Fruit fly (Drosophila melanogaster) whole organism, embryonic: ENCODE results near the gene Irbp18.
A peak's percentile ranks its signal among the peaks of the same experiment; 100 is the strongest.

ENCODE experiments used
- Antp ChIP-seq: fragments of 200-800 bp; sonication (Bioruptor generic); optimal IDR thresholded peaks from 3 replicates; lab custom pipeline; 2016; ENCODE audit warnings: missing biosample characterization, missing genetic modification characterization
- Blimp-1 ChIP-seq: fragments of 200-800 bp; sonication (Bioruptor generic); optimal IDR thresholded peaks from 3 replicates; lab custom pipeline; 2018; ENCODE audit warnings: missing biosample characterization, missing genetic modification characterization, mild to moderate bottlenecking, moderate library complexity, missing genetic modification reagents
- CG14860 ChIP-seq: fragments of 200-800 bp; sonication (Bioruptor generic); IDR thresholded peaks from 3 replicates; pipeline ENCODE4 v1.3.6; 2022; ENCODE audit warnings: missing biosample characterization, missing genetic modification characterization; ENCODE audit not compliant: partially characterized antibody
- CG15073 ChIP-seq: fragments of 200-800 bp; sonication (Bioruptor generic); optimal IDR thresholded peaks from 2 replicates; lab custom pipeline; 2016; ENCODE audit warnings: missing biosample characterization, missing genetic modification characterization
- CG15269 ChIP-seq: fragments of 200-800 bp; sonication (Bioruptor generic); optimal IDR thresholded peaks from 2 replicates; lab custom pipeline; 2018; ENCODE audit warnings: missing biosample characterization, mild to moderate bottlenecking, missing genetic modification characterization, moderate library complexity
- CG16863 ChIP-seq: fragments of 200-800 bp; sonication (Bioruptor generic); optimal IDR thresholded peaks from 3 replicates; lab custom pipeline; 2016; ENCODE audit warnings: missing biosample characterization, missing genetic modification characterization
- CG17359 ChIP-seq: fragments of 200-800 bp; sonication (Bioruptor generic); optimal IDR thresholded peaks from 3 replicates; lab custom pipeline; 2018; ENCODE audit warnings: missing biosample characterization, mild to moderate bottlenecking, missing genetic modification characterization, moderate library complexity
- CG1832 ChIP-seq: fragments of 200-800 bp; sonication (Bioruptor generic); optimal IDR thresholded peaks from 2 replicates; lab custom pipeline; 2017; ENCODE audit warnings: missing biosample characterization, mild to moderate bottlenecking, missing genetic modification characterization, inconsistent platforms
- CG18476 ChIP-seq: fragments of 200-800 bp; sonication (Bioruptor generic); optimal IDR thresholded peaks from 2 replicates; lab custom pipeline; 2016; ENCODE audit warnings: missing biosample characterization, mild to moderate bottlenecking, missing genetic modification characterization
- CG32772 ChIP-seq: fragments of 200-800 bp; sonication (Bioruptor generic); IDR thresholded peaks from 2 replicates; pipeline ENCODE4 v1.3.6; 2022; ENCODE audit warnings: missing biosample characterization, missing genetic modification characterization
- CG34422 ChIP-seq: fragments of 200-800 bp; sonication (Bioruptor generic); IDR thresholded peaks from 3 replicates; pipeline ENCODE4 v1.3.6; 2022; ENCODE audit warnings: missing biosample characterization, missing genetic modification characterization
- CG4282 ChIP-seq: fragments of 200-800 bp; sonication (Bioruptor generic); optimal IDR thresholded peaks from 2 replicates; lab custom pipeline; 2016; ENCODE audit warnings: missing biosample characterization, missing genetic modification characterization
- CG7357 ChIP-seq: fragments of 200-800 bp; sonication (Bioruptor generic); IDR thresholded peaks from 3 replicates; pipeline ENCODE4 v1.3.6; 2022; ENCODE audit warnings: missing biosample characterization, missing genetic modification characterization
- CG7372 ChIP-seq: fragments of 200-800 bp; sonication (Bioruptor generic); IDR thresholded peaks from 2 replicates; pipeline ENCODE4 v1.3.6; 2022; ENCODE audit warnings: missing biosample characterization, missing genetic modification characterization
- CG7556 ChIP-seq: fragments of 200-800 bp; sonication (Bioruptor generic); optimal IDR thresholded peaks from 2 replicates; lab custom pipeline; 2017; ENCODE audit warnings: missing biosample characterization, mild to moderate bottlenecking, missing genetic modification characterization
- CG8290 ChIP-seq, 3 experiments: fragments of 200-800 bp; sonication (Bioruptor generic); optimal IDR thresholded peaks; 2 replicates each; lab custom pipeline; 2016 to 2019; ENCODE audit warnings: missing biosample characterization in 3 of 3, missing genetic modification characterization in 3 of 3, mild to moderate bottlenecking in 2 of 3, moderate library complexity in 1 of 3
- Dfd ChIP-seq, 2 experiments: fragments of >200 bp; optimal IDR thresholded peaks; 2 replicates each; lab custom pipeline; 2017; ENCODE audit warnings: missing biosample characterization in 2 of 2, missing genetic modification characterization in 2 of 2
- Doc2 ChIP-seq: fragments of 200-800 bp; sonication (Bioruptor generic); IDR thresholded peaks from 2 replicates; pipeline ENCODE4 v1.3.6; 2022; ENCODE audit warnings: missing biosample characterization, missing genetic modification characterization
- GATAe ChIP-seq: fragments of 200-800 bp; sonication (Bioruptor generic); conservative IDR thresholded peaks from 2 replicates; pipeline ENCODE4 v1.3.6; 2022; ENCODE audit warnings: missing biosample characterization, missing genetic modification characterization
- H2.0 ChIP-seq: fragments of 200-800 bp; sonication (Bioruptor generic); IDR thresholded peaks from 2 replicates; pipeline ENCODE4 v1.3.6; 2022; ENCODE audit warnings: missing biosample characterization, missing genetic modification characterization
- HLHmδ ChIP-seq: fragments of 200-800 bp; sonication (Bioruptor generic); optimal IDR thresholded peaks from 2 replicates; lab custom pipeline; 2018; ENCODE audit warnings: missing biosample characterization, mild to moderate bottlenecking, missing genetic modification characterization, moderate library complexity
- Hmx ChIP-seq: fragments of 200-800 bp; sonication (Bioruptor generic); optimal IDR thresholded peaks from 2 replicates; lab custom pipeline; 2016; ENCODE audit warnings: missing biosample characterization, missing genetic modification characterization
- Hr78 ChIP-seq, 2 experiments: fragments of 200-800 bp in 1 of 2; fragments of >200 bp in 1 of 2; sonication (Bioruptor generic) in 1 of 2; optimal IDR thresholded peaks; 2 replicates each; lab custom pipeline; 2017 to 2019; ENCODE audit warnings: missing biosample characterization in 2 of 2, missing genetic modification characterization in 2 of 2, mild to moderate bottlenecking in 1 of 2, moderate library complexity in 1 of 2
- MBD-R2 ChIP-seq: fragments of 200-800 bp; sonication (Bioruptor generic); IDR thresholded peaks from 2 replicates; pipeline ENCODE4 v1.3.6; 2022; ENCODE audit warnings: missing biosample characterization, missing genetic modification characterization
- Ravus ChIP-seq: fragments of 200-800 bp; sonication (Bioruptor generic); IDR thresholded peaks from 2 replicates; pipeline ENCODE4 v1.3.6; 2022; ENCODE audit warnings: missing biosample characterization, missing genetic modification characterization
- Trl ChIP-seq, 3 experiments: fragments of >200 bp in 2 of 3; fragments of 200-800 bp in 1 of 3; sonication (Bioruptor generic) in 1 of 3; optimal IDR thresholded peaks; 2 replicates in 1 of 3; 3 replicates in 2 of 3; lab custom pipeline; 2016 to 2017; ENCODE audit warnings: missing biosample characterization in 1 of 3, missing genetic modification characterization in 1 of 3
- Usf ChIP-seq: fragments of 200-800 bp; sonication (Bioruptor generic); optimal IDR thresholded peaks from 2 replicates; lab custom pipeline; 2017; ENCODE audit warnings: missing genotype, missing biosample characterization, missing genetic modification characterization
- abd-A ChIP-seq: fragments of 200-800 bp; sonication (Bioruptor generic); optimal IDR thresholded peaks from 3 replicates; lab custom pipeline; 2019; ENCODE audit warnings: missing biosample characterization, mild to moderate bottlenecking, missing genetic modification characterization, moderate library complexity
- amos ChIP-seq: fragments of 200-800 bp; sonication (Bioruptor generic); IDR thresholded peaks from 2 replicates; pipeline ENCODE4 v1.3.6; 2022; ENCODE audit warnings: missing biosample characterization, missing genetic modification characterization; ENCODE audit not compliant: partially characterized antibody
- bowl ChIP-seq: fragments of 200-800 bp; sonication (Bioruptor generic); IDR thresholded peaks from 2 replicates; pipeline ENCODE4 v1.3.6; 2022; ENCODE audit warnings: missing biosample characterization, missing genetic modification characterization
- ci ChIP-seq: fragments of 200-800 bp; sonication (Bioruptor generic); IDR thresholded peaks from 3 replicates; pipeline ENCODE4 v1.3.6; 2022; ENCODE audit warnings: missing biosample characterization, missing genetic modification characterization
- crol ChIP-seq: fragments of 200-800 bp; sonication (Bioruptor generic); IDR thresholded peaks from 2 replicates; pipeline ENCODE4 v1.3.6; 2022; ENCODE audit warnings: missing biosample characterization, missing genetic modification characterization
- gem ChIP-seq: fragments of 200-800 bp; sonication (Bioruptor generic); optimal IDR thresholded peaks from 2 replicates; lab custom pipeline; 2019; ENCODE audit warnings: missing biosample characterization, mild to moderate bottlenecking, missing genetic modification characterization, moderate library complexity
- grau ChIP-seq: fragments of 200-800 bp; optimal IDR thresholded peaks from 3 replicates; lab custom pipeline; 2019; ENCODE audit warnings: missing biosample characterization, mild to moderate bottlenecking, missing genetic modification characterization, moderate library complexity
- jing ChIP-seq: fragments of 200-800 bp; sonication (Bioruptor generic); optimal IDR thresholded peaks from 2 replicates; lab custom pipeline; 2018; ENCODE audit warnings: missing biosample characterization, mild to moderate bottlenecking, missing genetic modification characterization
- klu ChIP-seq: fragments of 200-800 bp; sonication (Bioruptor generic); IDR thresholded peaks from 2 replicates; pipeline ENCODE4 v1.3.6; 2022; ENCODE audit warnings: missing biosample characterization, missing genetic modification characterization
- mirr ChIP-seq: fragments of 200-800 bp; sonication (Bioruptor generic); optimal IDR thresholded peaks from 3 replicates; lab custom pipeline; 2018; ENCODE audit warnings: missing biosample characterization, mild to moderate bottlenecking, missing genetic modification characterization
- mld ChIP-seq: fragments of 200-800 bp; sonication (Bioruptor generic); IDR thresholded peaks from 3 replicates; pipeline ENCODE4 v1.3.6; 2022; ENCODE audit warnings: missing biosample characterization, missing genetic modification characterization; ENCODE audit not compliant: partially characterized antibody
- pan ChIP-seq, 4 experiments: fragments of >200 bp in 3 of 4; fragments of 200-800 bp in 1 of 4; sonication (Bioruptor generic) in 1 of 4; optimal IDR thresholded peaks in 3 of 4; IDR thresholded peaks in 1 of 4; 2 replicates each; pipeline versions ENCODE4 v1.3.6 to Lab custom; 2017 to 2022; ENCODE audit warnings: missing biosample characterization in 2 of 4, missing genetic modification characterization in 2 of 4, mixed read lengths in 1 of 4
- pnt ChIP-seq: fragments of 200-800 bp; sonication (Bioruptor generic); optimal IDR thresholded peaks from 3 replicates; lab custom pipeline; 2016; ENCODE audit warnings: missing biosample characterization, missing genetic modification characterization
- run ChIP-seq: fragments of 200-800 bp; sonication (Bioruptor generic); optimal IDR thresholded peaks from 3 replicates; lab custom pipeline; 2018; ENCODE audit warnings: missing biosample characterization, mild to moderate bottlenecking, missing genetic modification characterization
- sc ChIP-seq, 3 experiments: fragments of >200 bp in 2 of 3; fragments of 200-800 bp in 1 of 3; sonication (Bioruptor generic) in 1 of 3; optimal IDR thresholded peaks; 2 replicates in 2 of 3; 3 replicates in 1 of 3; lab custom pipeline; 2017; ENCODE audit warnings: mild to moderate bottlenecking in 1 of 3, missing biosample characterization in 1 of 3, missing genetic modification characterization in 1 of 3, missing genetic modification reagents in 1 of 3
- sqz ChIP-seq: fragments of 200-800 bp; sonication (Bioruptor generic); optimal IDR thresholded peaks from 3 replicates; lab custom pipeline; 2018; ENCODE audit warnings: missing biosample characterization, mild to moderate bottlenecking, missing genetic modification characterization
- tap ChIP-seq: fragments of 200-800 bp; optimal IDR thresholded peaks from 3 replicates; lab custom pipeline; 2019; ENCODE audit warnings: missing biosample characterization, mild to moderate bottlenecking, missing genetic modification characterization, moderate library complexity
- tup ChIP-seq: fragments of 200-800 bp; sonication (Bioruptor generic); optimal IDR thresholded peaks from 2 replicates; lab custom pipeline; 2016; ENCODE audit warnings: missing biosample characterization, mild to moderate bottlenecking, missing genetic modification characterization, moderate library complexity
- vvl ChIP-seq: fragments of 200-800 bp; sonication (Bioruptor generic); IDR thresholded peaks from 2 replicates; pipeline ENCODE4 v1.3.6; 2022; ENCODE audit warnings: missing biosample characterization, missing genetic modification characterization
- z ChIP-seq: fragments of 200-800 bp; sonication (Bioruptor generic); IDR thresholded peaks from 3 replicates; pipeline ENCODE4 v1.3.6; 2022; ENCODE audit warnings: missing biosample characterization, missing genetic modification characterization
- zfh2 ChIP-seq: fragments of 200-800 bp; sonication (Bioruptor generic); optimal IDR thresholded peaks from 2 replicates; lab custom pipeline; 2016; ENCODE audit warnings: missing biosample characterization, missing genetic modification characterization

The Irbp18 gene

dm6 chr3L:11047877-11048276, 50.1 kb downstream of the Irbp18 start (continued):
- TF ChIP-seq Hr78 (GFP tag; optimal IDR thresholded peaks at IDR 0.05; lab: Kevin White, UChicago) (no peak), H2.0 (GFP tag; lab: Robert Waterston, UW) (peak; percentile 67), CG7372 (GFP tag; lab: Robert Waterston, UW) (peak; percentile 99), Hmx (GFP tag; lab: Kevin White, UChicago) (no peak), tap (tag; lab: Kevin White, UChicago) (no peak), CG15073 (GFP tag; lab: Kevin White, UChicago) (no peak), CG8290 (GFP tag; optimal IDR thresholded peaks at IDR 0.05; lab: Kevin White, UChicago) (peak; percentile 48), CG8290 (tag; optimal IDR thresholded peaks at IDR 0.05; lab: Kevin White, UChicago) (peak; percentile 28 to 92), klu (GFP tag; lab: Robert Waterston, UW) (no peak), CG16863 (peak; percentile 81), tup (no peak), amos (peak; percentile 20; the same call in 1 of the 2 replicates), crol (GFP tag; lab: Robert Waterston, UW) (no peak; the same call in 1 of the 2 replicates), gem (tag; lab: Kevin White, UChicago) (peak; percentile 62), sqz (GFP tag; lab: Kevin White, UChicago) (peak; percentile 68), HLHmδ (peak; percentile 71), CG17359 (tag; lab: Kevin White, UChicago) (peak; percentile 80), MBD-R2 (GFP tag; lab: Robert Waterston, UW) (peak; percentile 30; the same call in 1 of the 2 replicates), Antp (peak; percentile 81), Blimp-1 (GFP tag; lab: Kevin White, UChicago) (peak; percentile 31), grau (peak; percentile 70), CG7556 (GFP tag; lab: Kevin White, UChicago) (no peak), CG15269 (tag; lab: Kevin White, UChicago) (peak; percentile 55), Ravus (GFP tag; lab: Robert Waterston, UW) (no peak), Dfd (GFP tag; optimal IDR thresholded peaks at IDR 0.05; lab: Kevin White, UChicago) (no peak), CG14860 (GFP tag; lab: Robert Waterston, UW) (no peak), abd-A (tag; lab: Kevin White, UChicago) (no peak), zfh2 (GFP tag; lab: Kevin White, UChicago) (no peak), CG1832 (GFP tag; lab: Kevin White, UChicago) (no peak), run (tag; lab: Kevin White, UChicago) (no peak), z (GFP tag; lab: Robert Waterston, UW) (peak; percentile 43; the same call in 1 of the 3 replicates), pnt (GFP tag; lab: Kevin White, UChicago) (peak; percentile 76), ci (peak; percentile 93), Usf (peak; percentile 25), Trl (optimal IDR thresholded peaks at IDR 0.05; lab: Kevin White, UChicago) (no peak), Trl (GFP tag; optimal IDR thresholded peaks at IDR 0.05; lab: Kevin White, UChicago) (peak; percentile 82), CG18476 (GFP tag; lab: Kevin White, UChicago) (peak; percentile 12), jing (GFP tag; lab: Kevin White, UChicago) (peak; percentile 45), sc (optimal IDR thresholded peaks at IDR 0.05; lab: Kevin White, UChicago) (no peak), sc (GFP tag; optimal IDR thresholded peaks at IDR 0.05; lab: Kevin White, UChicago) (peak; percentile 63), pan (optimal IDR thresholded peaks at IDR 0.05; lab: Kevin White, UChicago) (no peak), pan (GFP tag; optimal IDR thresholded peaks at IDR 0.05 in 1 of 2, IDR thresholded peaks at IDR 0.05 in 1 of 2) (peak in 1 of 2 experiments; percentile 75), CG4282 (GFP tag; lab: Kevin White, UChicago) (peak; percentile 40), vvl (GFP tag; lab: Robert Waterston, UW) (peak; percentile 87), CG7357 (GFP tag; lab: Robert Waterston, UW) (peak; percentile 57; the same call in 2 of the 3 replicates), CG34422 (GFP tag; lab: Robert Waterston, UW) (peak; percentile 79; the same call in 2 of the 3 replicates), mirr (GFP tag; lab: Kevin White, UChicago) (peak; percentile 74), Doc2 (GFP tag; lab: Robert Waterston, UW) (no peak), GATAe (GFP tag; lab: Robert Waterston, UW) (no peak), CG32772 (GFP tag; lab: Robert Waterston, UW) (peak; percentile 80), mld (no peak), bowl (GFP tag; lab: Robert Waterston, UW) (peak; percentile 44; the same call in 1 of the 2 replicates)
